Fruit fly (Drosophila melanogaster): ENCODE data around the gene cana.

cana gene

dm6 chr2L:11228909-11229574 lies 40.5 kb upstream of the cana start:
- TF ChIP-seq CG1620 (GFP tag; optimal IDR thresholded peaks at IDR 0.05) (no peak), CG12768 (GFP tag; optimal IDR thresholded peaks at IDR 0.05) (no peak), CG7045 (GFP tag; optimal IDR thresholded peaks at IDR 0.05) (no peak), Clk (GFP tag; optimal IDR thresholded peaks at IDR 0.05) (no peak), Hr96 (GFP tag; optimal IDR thresholded peaks at IDR 0.05) (no peak), Mnt (GFP tag; optimal IDR thresholded peaks at IDR 0.05) (no peak), CG33017 (tag; optimal IDR thresholded peaks at IDR 0.05) (no peak), kay (GFP tag; ENCODE audit: borderline replicate concordance) (no peak), CG11617 (GFP tag; optimal IDR thresholded peaks at IDR 0.05) (no peak), toe (GFP tag; optimal IDR thresholded peaks at IDR 0.05) (no peak)

- TF ChIP-seq Hr96 (GFP tag; optimal IDR thresholded peaks at IDR 0.05) (no peak), ovo (GFP tag; optimal IDR thresholded peaks at IDR 0.05) (no peak), kay (GFP tag; ENCODE audit: borderline replicate concordance) (no peak), cic (GFP tag; optimal IDR thresholded peaks at IDR 0.05) (no peak), CG7045 (GFP tag; optimal IDR thresholded peaks at IDR 0.05) (no peak), Mnt (GFP tag; optimal IDR thresholded peaks at IDR 0.05) (no peak), CG14711 (tag; optimal IDR thresholded peaks at IDR 0.05) (no peak), CG33017 (tag; optimal IDR thresholded peaks at IDR 0.05) (no peak)
These were observed 34.0 kb upstream of the cana start for dm6 chr2L:11235534-11235933.

dm6 chr2L:11236364-11236763 lies 33.2 kb upstream of the cana start:
- no peak for TF ChIP-seq CG12768 (GFP tag; optimal IDR thresholded peaks at IDR 0.05)
- TF ChIP-seq CG5204 (GFP tag; optimal IDR thresholded peaks at IDR 0.05), result no peak
- no peak for TF ChIP-seq CG7101 (tag; optimal IDR thresholded peaks at IDR 0.05)
- TF ChIP-seq toe (GFP tag; optimal IDR thresholded peaks at IDR 0.05), result no peak
- TF ChIP-seq cnc (optimal IDR thresholded peaks at IDR 0.05), result no peak
- TF ChIP-seq tj (GFP tag; optimal IDR thresholded peaks at IDR 0.05), result no peak
- TF ChIP-seq Crg-1 (GFP tag; optimal IDR thresholded peaks at IDR 0.05), result no peak
- no peak for TF ChIP-seq CG1620 (GFP tag; optimal IDR thresholded peaks at IDR 0.05)

dm6 chr2L:11243912-11244311 lies 25.7 kb upstream of the cana start:
- no peak for TF ChIP-seq ovo (GFP tag; optimal IDR thresholded peaks at IDR 0.05)
- TF ChIP-seq CG14711 (tag; optimal IDR thresholded peaks at IDR 0.05), result no peak
- no peak for TF ChIP-seq Clk (GFP tag; optimal IDR thresholded peaks at IDR 0.05)
- TF ChIP-seq tj (GFP tag; optimal IDR thresholded peaks at IDR 0.05), result no peak
- TF ChIP-seq Crg-1 (GFP tag; optimal IDR thresholded peaks at IDR 0.05), result no peak
- TF ChIP-seq Hr96 (GFP tag; optimal IDR thresholded peaks at IDR 0.05), result no peak
- no peak for TF ChIP-seq cic (GFP tag; optimal IDR thresholded peaks at IDR 0.05)
- no peak for TF ChIP-seq pad (GFP tag; optimal IDR thresholded peaks at IDR 0.05)
- TF ChIP-seq kay (GFP tag; ENCODE audit: borderline replicate concordance), result no peak
- no peak for TF ChIP-seq CG33017 (tag; optimal IDR thresholded peaks at IDR 0.05)

- TF ChIP-seq toe (GFP tag; optimal IDR thresholded peaks at IDR 0.05) (no peak), Mnt (GFP tag; optimal IDR thresholded peaks at IDR 0.05) (no peak), bab1 (GFP tag; optimal IDR thresholded peaks at IDR 0.05) (no peak), CG33017 (tag; optimal IDR thresholded peaks at IDR 0.05) (no peak), CG11617 (GFP tag; optimal IDR thresholded peaks at IDR 0.05) (no peak), CG14711 (tag; optimal IDR thresholded peaks at IDR 0.05) (no peak), CG1620 (GFP tag; optimal IDR thresholded peaks at IDR 0.05) (no peak), kay (GFP tag; ENCODE audit: borderline replicate concordance) (no peak), cic (GFP tag; optimal IDR thresholded peaks at IDR 0.05) (no peak), tj (GFP tag; optimal IDR thresholded peaks at IDR 0.05) (no peak), Hr96 (GFP tag; optimal IDR thresholded peaks at IDR 0.05) (no peak), CG7045 (GFP tag; optimal IDR thresholded peaks at IDR 0.05) (no peak), CG7101 (tag; optimal IDR thresholded peaks at IDR 0.05) (no peak), CG12768 (GFP tag; optimal IDR thresholded peaks at IDR 0.05) (no peak), pad (GFP tag; optimal IDR thresholded peaks at IDR 0.05) (no peak), Crg-1 (GFP tag; optimal IDR thresholded peaks at IDR 0.05) (no peak), cnc (optimal IDR thresholded peaks at IDR 0.05) (no peak)
These were observed 21.9 kb upstream of the cana start for dm6 chr2L:11247730-11248129.

dm6 chr2L:11249376-11249775 lies 20.2 kb upstream of the cana start:
- no peak for TF ChIP-seq CG12768 (GFP tag; optimal IDR thresholded peaks at IDR 0.05)
- TF ChIP-seq CG7101 (tag; optimal IDR thresholded peaks at IDR 0.05), result no peak
- no peak for TF ChIP-seq ovo (GFP tag; optimal IDR thresholded peaks at IDR 0.05)
- TF ChIP-seq tj (GFP tag; optimal IDR thresholded peaks at IDR 0.05), result no peak
- TF ChIP-seq CG14711 (tag; optimal IDR thresholded peaks at IDR 0.05), result no peak

dm6 chr2L:11251181-11251580 lies 18.4 kb upstream of the cana start:
- TF ChIP-seq CG1620 (GFP tag; optimal IDR thresholded peaks at IDR 0.05) (no peak), cic (GFP tag; optimal IDR thresholded peaks at IDR 0.05) (no peak), CG33017 (tag; optimal IDR thresholded peaks at IDR 0.05) (no peak), tj (GFP tag; optimal IDR thresholded peaks at IDR 0.05) (no peak)

All from whole organism, adult.